Worm (Caenorhabditis elegans): ENCODE measurements around the gene alkb-1.

alkb-1 gene

ce11 chrII:1400105-1400504 lies 12.1 kb upstream of the alkb-1 start, which contains the start of gene F54D12.1:
F54D12.1 (plus strand) TSS chrII:1400405.
- TF ChIP-seq ceh-22 (tag; optimal IDR thresholded peaks at IDR 0.05) = no peak
- TF ChIP-seq sox-4 (tag; optimal IDR thresholded peaks at IDR 0.05) = no peak
- no peak for TF ChIP-seq ceh-24 (tag; optimal IDR thresholded peaks at IDR 0.05)
- no peak for TF ChIP-seq ceh-18 (tag; optimal IDR thresholded peaks at IDR 0.05)
- no peak for TF ChIP-seq odd-2 (tag; optimal IDR thresholded peaks at IDR 0.05)
- no peak for TF ChIP-seq pqm-1 (tag; optimal IDR thresholded peaks at IDR 0.05)

DNA sequence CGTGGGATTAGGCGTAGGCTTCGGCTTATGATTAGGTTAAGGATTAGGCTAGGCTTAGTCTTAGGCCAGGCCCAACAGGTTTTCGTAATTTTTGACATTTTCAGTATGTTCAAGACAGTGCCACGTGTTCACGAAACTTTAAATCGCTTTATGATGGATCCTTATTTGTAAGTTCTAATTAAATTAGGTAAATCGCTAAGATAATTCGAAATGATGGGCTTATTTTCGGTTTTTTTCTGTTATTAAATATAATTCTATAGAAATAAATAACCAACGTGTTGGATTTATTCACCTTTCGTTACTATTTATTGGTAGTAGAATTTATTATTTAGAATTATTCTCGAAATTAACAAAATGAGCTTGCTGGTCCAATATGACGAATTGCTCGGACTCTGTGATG lies 10.7 kb upstream of the alkb-1 start, which contains the start of gene Y51H7C.8:
TSS of gene Y51H7C.8 (plus strand) at position 301 of the 400 bp plus-strand sequence.
- TF ChIP-seq ets-4 (tag; optimal IDR thresholded peaks at IDR 0.05) (no peak), tbx-7 (tag; optimal IDR thresholded peaks at IDR 0.05) (no peak)

DNA sequence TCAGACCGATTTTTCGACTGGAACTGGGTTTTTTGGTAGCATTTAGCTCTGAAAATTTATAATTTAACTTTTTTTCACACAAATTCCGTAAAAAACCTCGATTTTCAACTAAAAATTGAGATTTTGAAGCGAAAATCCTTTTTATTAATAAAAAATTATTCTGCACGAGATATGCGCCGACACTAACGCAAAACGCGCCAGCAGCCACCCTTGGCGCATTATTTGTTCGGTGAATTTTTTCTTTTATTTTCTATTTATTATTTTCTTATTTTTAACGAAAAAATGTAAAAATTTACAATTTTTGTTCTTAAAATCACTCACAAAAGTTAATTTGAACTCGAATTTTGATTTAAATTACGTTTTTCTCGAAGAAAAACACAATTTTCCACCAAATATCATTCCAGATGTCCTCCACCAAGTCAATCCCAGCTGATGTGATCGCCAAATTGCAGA lies 10.0 kb upstream of the alkb-1 start, which contains the start of gene Y51H7C.7:
TSS of gene Y51H7C.7 (plus strand) at position 403 of the 453 bp plus-strand sequence.
- TF ChIP-seq ceh-22 (tag; optimal IDR thresholded peaks at IDR 0.05) = no peak
- TF ChIP-seq eyg-1 (tag; optimal IDR thresholded peaks at IDR 0.05) = no peak
- no peak for TF ChIP-seq dve-1 (tag; optimal IDR thresholded peaks at IDR 0.05)
- no peak for TF ChIP-seq hlh-6 (tag; optimal IDR thresholded peaks at IDR 0.05)
- TF ChIP-seq T23F11.4 (GFP tag; optimal IDR thresholded peaks at IDR 0.05) = no peak
- TF ChIP-seq C08G9.2 (tag; optimal IDR thresholded peaks at IDR 0.05) = no peak
- no peak for TF ChIP-seq gmeb-2 (tag; optimal IDR thresholded peaks at IDR 0.05)
- TF ChIP-seq fkh-10 (GFP tag; optimal IDR thresholded peaks at IDR 0.05) = no peak

ce11 chrII:1403056-1403455 lies 9.2 kb upstream of the alkb-1 start, which contains the start of the genes Y51H7C.41 and cogc-4:
Y51H7C.41 (plus strand) TSS chrII:1403321.
cogc-4 (plus strand) TSS chrII:1403441.
- TF ChIP-seq tbx-2 (tag; optimal IDR thresholded peaks at IDR 0.05) = no peak
- no peak for TF ChIP-seq fax-1 (tag; optimal IDR thresholded peaks at IDR 0.05)
- no peak for TF ChIP-seq nfya-1 (tag; optimal IDR thresholded peaks at IDR 0.05)

DNA sequence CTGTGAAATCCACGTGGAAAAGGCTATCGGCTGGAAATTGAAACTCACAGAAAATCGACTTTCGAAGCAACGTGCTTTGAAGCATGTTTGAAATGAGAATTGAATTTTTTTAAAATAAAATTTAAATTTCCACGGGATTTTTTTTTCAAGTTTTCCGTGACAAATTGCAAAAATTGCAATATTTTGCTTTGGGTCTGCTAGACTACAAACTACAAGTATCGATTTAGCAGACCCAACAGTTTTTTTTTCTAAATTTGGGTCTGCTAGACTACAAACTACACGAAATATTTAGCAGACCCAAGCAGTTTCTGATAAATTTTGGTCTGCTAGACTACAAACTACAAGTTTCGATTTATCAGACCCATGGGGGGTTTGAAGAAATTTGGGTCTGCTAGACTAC lies 837 bp upstream of the alkb-1 start, which contains the start of gene Y51H7C.9:
TSS of gene Y51H7C.9 (minus strand) at position 101 of the 400 bp plus-strand sequence.
- TF ChIP-seq pag-3 (tag; optimal IDR thresholded peaks at IDR 0.05; ENCODE audit: borderline replicate concordance) (no peak), hlh-13 (GFP tag; optimal IDR thresholded peaks at IDR 0.05) (no peak), dve-1 (tag; optimal IDR thresholded peaks at IDR 0.05) (no peak), unc-55 (GFP tag; optimal IDR thresholded peaks at IDR 0.05) (no peak), T23F11.4 (GFP tag; optimal IDR thresholded peaks at IDR 0.05) (no peak), pqm-1 (tag; optimal IDR thresholded peaks at IDR 0.05) (no peak), lin-11 (tag; optimal IDR thresholded peaks at IDR 0.05) (no peak)

DNA sequence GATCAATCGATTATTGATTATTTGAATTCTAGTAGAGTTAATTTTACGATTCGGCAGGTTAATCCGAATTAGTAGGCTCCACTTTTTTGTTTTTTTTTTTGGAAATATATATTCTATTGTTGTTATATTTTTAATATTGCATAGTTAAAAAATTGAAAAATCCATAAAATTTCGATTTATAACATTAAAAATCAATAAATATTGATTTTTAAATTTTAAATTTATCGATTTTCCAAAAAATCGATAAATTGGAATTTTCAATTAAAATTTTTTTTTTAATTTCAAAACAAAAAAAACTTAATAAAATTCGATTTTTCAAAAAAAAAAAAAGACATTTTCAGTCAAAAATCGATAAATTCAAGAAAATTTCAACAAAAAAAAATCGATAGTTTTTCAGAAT lies 7.8 kb downstream of the alkb-1 start:
- TF ChIP-seq tbx-7 (tag; optimal IDR thresholded peaks at IDR 0.05) = no peak
- no peak for TF ChIP-seq nhr-11 (tag; optimal IDR thresholded peaks at IDR 0.05)
- no peak for TF ChIP-seq ztf-16 (tag; optimal IDR thresholded peaks at IDR 0.05)
- TF ChIP-seq C38D4.7 (GFP tag; optimal IDR thresholded peaks at IDR 0.05) = no peak
- no peak for TF ChIP-seq F13H6.1 (tag; optimal IDR thresholded peaks at IDR 0.05)
- TF ChIP-seq lin-11 (tag; optimal IDR thresholded peaks at IDR 0.05) = no peak
- no peak for TF ChIP-seq ttx-3 (tag; optimal IDR thresholded peaks at IDR 0.05)
- TF ChIP-seq hlh-13 (GFP tag; optimal IDR thresholded peaks at IDR 0.05) = no peak
- TF ChIP-seq ceh-2 (tag; optimal IDR thresholded peaks at IDR 0.05) = no peak
- no peak for TF ChIP-seq dmd-4 (tag; optimal IDR thresholded peaks at IDR 0.05; ENCODE audit: borderline replicate concordance)
- TF ChIP-seq K09A11.1 (tag; optimal IDR thresholded peaks at IDR 0.05; ENCODE audit: insufficient read depth) = no peak
- no peak for TF ChIP-seq odd-2 (tag; optimal IDR thresholded peaks at IDR 0.05)
- TF ChIP-seq ceh-31 (tag; optimal IDR thresholded peaks at IDR 0.05) = no peak
- TF ChIP-seq zip-5 (tag; optimal IDR thresholded peaks at IDR 0.05) = no peak
- TF ChIP-seq lim-6 (tag; optimal IDR thresholded peaks at IDR 0.05) = no peak

Data from whole organism, late embryonic.